Fruit fly (Drosophila melanogaster) whole organism, embryonic: ENCODE data around the gene CG33703.
A peak's percentile ranks its signal among the peaks of the same experiment; 100 is the strongest.

ENCODE experiments used
- Blimp-1 ChIP-seq: fragments of 200-800 bp; sonication (Bioruptor generic); optimal IDR thresholded peaks from 3 replicates; lab custom pipeline; 2018; ENCODE audit warnings: missing biosample characterization, missing genetic modification characterization, mild to moderate bottlenecking, moderate library complexity, missing genetic modification reagents
- CG10267 ChIP-seq: fragments of 200-800 bp; sonication (Bioruptor generic); optimal IDR thresholded peaks from 2 replicates; lab custom pipeline; 2018; ENCODE audit warnings: missing biosample characterization, mild to moderate bottlenecking, missing genetic modification characterization, moderate library complexity
- CG10321 ChIP-seq: fragments of 200-800 bp; sonication (Bioruptor generic); IDR thresholded peaks from 2 replicates; pipeline ENCODE4 v1.3.6; 2022; ENCODE audit warnings: missing biosample characterization, missing genetic modification characterization
- CG10543 ChIP-seq: fragments of 200-800 bp; sonication (Bioruptor generic); optimal IDR thresholded peaks from 3 replicates; lab custom pipeline; 2017; ENCODE audit warnings: missing biosample characterization, mild to moderate bottlenecking, missing genetic modification characterization, moderate library complexity
- CG11560 ChIP-seq: fragments of 200-800 bp; sonication (Bioruptor generic); IDR thresholded peaks from 3 replicates; pipeline ENCODE4 v1.3.6; 2022; ENCODE audit warnings: missing biosample characterization, missing genetic modification characterization
- CG12236 ChIP-seq: fragments of 200-800 bp; sonication (Bioruptor generic); optimal IDR thresholded peaks from 2 replicates; lab custom pipeline; 2016; ENCODE audit warnings: missing biosample characterization, missing genetic modification characterization
- CG12299 ChIP-seq: fragments of 200-800 bp; sonication (Bioruptor generic); optimal IDR thresholded peaks from 2 replicates; lab custom pipeline; 2018; ENCODE audit warnings: missing biosample characterization, mild to moderate bottlenecking, missing genetic modification characterization
- CG12744 ChIP-seq: fragments of 200-800 bp; sonication (Bioruptor generic); optimal IDR thresholded peaks from 2 replicates; lab custom pipeline; 2016; ENCODE audit warnings: missing biosample characterization, missing genetic modification characterization
- CG13424 ChIP-seq: fragments of 200-800 bp; sonication (Bioruptor generic); optimal IDR thresholded peaks from 2 replicates; lab custom pipeline; 2019; ENCODE audit warnings: missing biosample characterization, mild to moderate bottlenecking, missing genetic modification characterization, moderate library complexity
- CG1529 ChIP-seq: fragments of 200-800 bp; sonication (Bioruptor generic); optimal IDR thresholded peaks from 3 replicates; lab custom pipeline; 2018; ENCODE audit warnings: missing biosample characterization, missing genetic modification characterization
- CG15479 ChIP-seq: fragments of 200-800 bp; sonication (Bioruptor generic); optimal IDR thresholded peaks from 3 replicates; lab custom pipeline; 2019; ENCODE audit warnings: missing biosample characterization, mild to moderate bottlenecking, missing genetic modification characterization, moderate library complexity
- CG18011 ChIP-seq: fragments of 200-800 bp; sonication (Bioruptor generic); optimal IDR thresholded peaks from 2 replicates; lab custom pipeline; 2017; ENCODE audit warnings: missing biosample characterization, missing genetic modification characterization, mild to moderate bottlenecking, moderate library complexity, missing genotype
- CG2120 ChIP-seq: fragments of 200-800 bp; sonication (Bioruptor generic); optimal IDR thresholded peaks from 3 replicates; lab custom pipeline; 2016; ENCODE audit warnings: missing biosample characterization, missing genetic modification characterization
- CG31441 ChIP-seq: fragments of 200-800 bp; sonication (Bioruptor generic); IDR thresholded peaks from 2 replicates; pipeline ENCODE4 v1.3.6; 2022; ENCODE audit warnings: missing biosample characterization, missing genetic modification characterization
- CG4282 ChIP-seq: fragments of 200-800 bp; sonication (Bioruptor generic); optimal IDR thresholded peaks from 2 replicates; lab custom pipeline; 2016; ENCODE audit warnings: missing biosample characterization, missing genetic modification characterization
- CG4820 ChIP-seq: fragments of 200-800 bp; sonication (Bioruptor generic); optimal IDR thresholded peaks from 3 replicates; lab custom pipeline; 2016; ENCODE audit warnings: missing biosample characterization, missing genetic modification characterization
- CG5245 ChIP-seq: fragments of 200-800 bp; sonication (Bioruptor generic); optimal IDR thresholded peaks from 3 replicates; lab custom pipeline; 2016; ENCODE audit warnings: missing biosample characterization, missing genetic modification characterization
- CG6854 ChIP-seq: fragments of 200-800 bp; sonication (Bioruptor generic); optimal IDR thresholded peaks from 3 replicates; lab custom pipeline; 2017; ENCODE audit warnings: missing biosample characterization, mild to moderate bottlenecking, missing genetic modification characterization
- CG8290 ChIP-seq, 3 experiments: fragments of 200-800 bp; sonication (Bioruptor generic); optimal IDR thresholded peaks; 2 replicates each; lab custom pipeline; 2016 to 2019; ENCODE audit warnings: missing biosample characterization in 3 of 3, missing genetic modification characterization in 3 of 3, mild to moderate bottlenecking in 2 of 3, moderate library complexity in 1 of 3
- CG9876 ChIP-seq: fragments of 200-800 bp; sonication (Bioruptor generic); optimal IDR thresholded peaks from 2 replicates; lab custom pipeline; 2016; ENCODE audit warnings: missing biosample characterization, missing genetic modification characterization
- Chrac-16 ChIP-seq: fragments of 200-800 bp; sonication (Bioruptor generic); optimal IDR thresholded peaks from 3 replicates; lab custom pipeline; 2016; ENCODE audit warnings: missing biosample characterization, missing genetic modification characterization
- Dad ChIP-seq: fragments of 200-800 bp; sonication (Bioruptor generic); optimal IDR thresholded peaks from 3 replicates; lab custom pipeline; 2016; ENCODE audit warnings: missing biosample characterization, missing genetic modification characterization
- Deaf1 ChIP-seq: fragments of 200-800 bp; optimal IDR thresholded peaks from 3 replicates; lab custom pipeline; 2019; ENCODE audit warnings: missing biosample characterization, mild to moderate bottlenecking, missing genetic modification characterization, moderate library complexity
- Dfd ChIP-seq, 2 experiments: fragments of >200 bp; optimal IDR thresholded peaks; 2 replicates each; lab custom pipeline; 2017; ENCODE audit warnings: missing biosample characterization in 2 of 2, missing genetic modification characterization in 2 of 2
- Dll ChIP-seq: fragments of 200-800 bp; sonication (Bioruptor generic); IDR thresholded peaks from 4 replicates; pipeline ENCODE4 v1.3.6; 2022; ENCODE audit warnings: missing biosample characterization, missing genetic modification characterization; ENCODE audit not compliant: partially characterized antibody
- Elba2 ChIP-seq: fragments of 200-800 bp; sonication (Bioruptor generic); optimal IDR thresholded peaks from 3 replicates; lab custom pipeline; 2016; ENCODE audit warnings: missing biosample characterization, missing genetic modification characterization
- Gug ChIP-seq: fragments of 200-800 bp; sonication (Bioruptor generic); IDR thresholded peaks from 4 replicates; pipeline ENCODE4 v1.3.6; 2022; ENCODE audit warnings: missing biosample characterization, missing genetic modification characterization
- HmgD ChIP-seq: fragments of 200-800 bp; sonication (Bioruptor generic); optimal IDR thresholded peaks from 3 replicates; lab custom pipeline; 2016; ENCODE audit warnings: missing biosample characterization, missing genetic modification characterization
- Hr78 ChIP-seq, 2 experiments: fragments of 200-800 bp in 1 of 2; fragments of >200 bp in 1 of 2; sonication (Bioruptor generic) in 1 of 2; optimal IDR thresholded peaks; 2 replicates each; lab custom pipeline; 2017 to 2019; ENCODE audit warnings: missing biosample characterization in 2 of 2, missing genetic modification characterization in 2 of 2, mild to moderate bottlenecking in 1 of 2, moderate library complexity in 1 of 2
- Jarid2 ChIP-seq: fragments of 200-800 bp; sonication (Bioruptor generic); optimal IDR thresholded peaks from 3 replicates; lab custom pipeline; 2017; ENCODE audit warnings: mild to moderate bottlenecking, missing biosample characterization, missing genetic modification reagents, missing genetic modification characterization
- NK7.1 ChIP-seq: fragments of 200-800 bp; sonication (Bioruptor generic); optimal IDR thresholded peaks from 3 replicates; lab custom pipeline; 2016; ENCODE audit warnings: missing biosample characterization, missing genetic modification characterization
- NfI ChIP-seq: fragments of 200-800 bp; sonication (Bioruptor generic); optimal IDR thresholded peaks from 3 replicates; lab custom pipeline; 2018; ENCODE audit warnings: missing biosample characterization, mild to moderate bottlenecking, missing genetic modification characterization, moderate library complexity
- Ravus ChIP-seq: fragments of 200-800 bp; sonication (Bioruptor generic); IDR thresholded peaks from 2 replicates; pipeline ENCODE4 v1.3.6; 2022; ENCODE audit warnings: missing biosample characterization, missing genetic modification characterization
- Rfx ChIP-seq: fragments of 200-800 bp; sonication (Bioruptor generic); IDR thresholded peaks from 2 replicates; pipeline ENCODE4 v1.3.6; 2022; ENCODE audit warnings: missing biosample characterization, missing genetic modification characterization
- Sry-δ ChIP-seq: fragments of 200-800 bp; sonication (Bioruptor generic); optimal IDR thresholded peaks from 2 replicates; lab custom pipeline; 2016; ENCODE audit warnings: missing biosample characterization, missing genetic modification characterization
- Taf1 ChIP-seq: fragments of 200-800 bp; sonication (Bioruptor generic); IDR thresholded peaks from 2 replicates; pipeline ENCODE4 v1.3.6; 2022; ENCODE audit warnings: missing biosample characterization, missing genetic modification characterization
- abd-A ChIP-seq: fragments of 200-800 bp; sonication (Bioruptor generic); optimal IDR thresholded peaks from 3 replicates; lab custom pipeline; 2019; ENCODE audit warnings: missing biosample characterization, mild to moderate bottlenecking, missing genetic modification characterization, moderate library complexity
- bcd ChIP-seq: fragments of 200-800 bp; sonication (Bioruptor generic); optimal IDR thresholded peaks from 2 replicates; lab custom pipeline; 2017; ENCODE audit warnings: missing biosample characterization, mild to moderate bottlenecking, missing genetic modification characterization
- cas ChIP-seq: fragments of 200-800 bp; sonication (Bioruptor generic); IDR thresholded peaks from 2 replicates; pipeline ENCODE4 v1.3.6; 2022; ENCODE audit warnings: missing biosample characterization, missing genetic modification characterization
- cg ChIP-seq: fragments of 200-800 bp; sonication (Bioruptor generic); optimal IDR thresholded peaks from 3 replicates; lab custom pipeline; 2019; ENCODE audit warnings: missing biosample characterization, mild to moderate bottlenecking, missing genetic modification characterization, moderate library complexity
- croc ChIP-seq: fragments of 200-800 bp; sonication (Bioruptor generic); conservative IDR thresholded peaks from 3 replicates; pipeline ENCODE4 v1.3.6; 2022; ENCODE audit warnings: missing biosample characterization, missing genetic modification characterization
- dmrt99B ChIP-seq: fragments of 200-800 bp; sonication (Bioruptor generic); optimal IDR thresholded peaks from 2 replicates; lab custom pipeline; 2018; ENCODE audit warnings: missing biosample characterization, mild to moderate bottlenecking, missing genetic modification characterization, moderate library complexity
- hth ChIP-seq: fragments of >200 bp; optimal IDR thresholded peaks from 2 replicates; lab custom pipeline; 2017; ENCODE audit warnings: inconsistent platforms
- mam ChIP-seq: fragments of 200-800 bp; sonication (Bioruptor generic); optimal IDR thresholded peaks from 3 replicates; lab custom pipeline; 2016; ENCODE audit warnings: missing biosample characterization, missing genetic modification characterization
- nmo ChIP-seq: fragments of 200-800 bp; sonication (Bioruptor generic); optimal IDR thresholded peaks from 2 replicates; lab custom pipeline; 2018; ENCODE audit warnings: missing biosample characterization, mild to moderate bottlenecking, missing genetic modification characterization, moderate library complexity
- pfk ChIP-seq: fragments of 200-800 bp; sonication (Bioruptor generic); optimal IDR thresholded peaks from 2 replicates; lab custom pipeline; 2018; ENCODE audit warnings: missing biosample characterization, mild to moderate bottlenecking, missing genetic modification characterization, moderate library complexity
- pho ChIP-seq: fragments of 200-800 bp; sonication (Bioruptor generic); optimal IDR thresholded peaks from 2 replicates; lab custom pipeline; 2016; ENCODE audit warnings: missing biosample characterization, missing genetic modification characterization
- sna ChIP-seq: fragments of 200-800 bp; sonication (Bioruptor generic); IDR thresholded peaks from 2 replicates; pipeline ENCODE4 v1.3.6; 2022; ENCODE audit warnings: missing biosample characterization, missing genetic modification characterization; ENCODE audit not compliant: partially characterized antibody
- tio ChIP-seq: fragments of 200-800 bp; sonication (Bioruptor generic); optimal IDR thresholded peaks from 2 replicates; lab custom pipeline; 2017; ENCODE audit warnings: missing biosample characterization, missing genetic modification characterization, inconsistent platforms

The CG33703 gene

DNA sequence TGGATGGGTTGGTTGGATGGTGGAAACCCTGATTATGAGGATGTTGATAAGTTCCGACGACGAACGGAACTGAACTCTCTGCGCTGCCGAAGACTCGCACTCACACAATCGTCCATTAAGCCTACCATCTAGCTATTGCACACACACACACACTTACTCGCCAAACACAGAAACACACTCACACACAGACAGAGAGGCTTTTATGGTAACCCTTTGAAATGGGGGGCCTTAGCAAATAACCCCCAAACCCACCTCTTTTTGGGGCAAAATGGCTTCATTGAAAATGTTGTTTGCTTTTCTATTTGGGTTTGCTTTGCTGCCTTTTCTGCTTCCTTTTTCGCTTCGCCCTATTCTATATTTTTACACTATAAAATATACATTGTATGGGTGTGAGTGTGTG, 43.4 kb downstream of the CG33703 start (continued):
- TF ChIP-seq abd-A (tag; lab: Kevin White, UChicago) (peak; percentile 83), Hr78 (GFP tag; optimal IDR thresholded peaks at IDR 0.05; lab: Kevin White, UChicago) (no peak), CG8290 (GFP tag; optimal IDR thresholded peaks at IDR 0.05; lab: Kevin White, UChicago) (no peak), CG8290 (tag; optimal IDR thresholded peaks at IDR 0.05; lab: Kevin White, UChicago) (no peak), CG4282 (GFP tag; lab: Kevin White, UChicago) (no peak), Blimp-1 (GFP tag; lab: Kevin White, UChicago) (no peak), Dfd (GFP tag; optimal IDR thresholded peaks at IDR 0.05; lab: Kevin White, UChicago) (no peak), cg (GFP tag; lab: Kevin White, UChicago) (peak; percentile 59), CG10543 (GFP tag; lab: Kevin White, UChicago) (no peak), Deaf1 (tag; lab: Kevin White, UChicago) (peak; percentile 19), nmo (GFP tag; lab: Kevin White, UChicago) (no peak)

- TF ChIP-seq CG10267 (peak; percentile 23), CG4820 (GFP tag; lab: Kevin White, UChicago) (no peak), CG2120 (GFP tag; lab: Kevin White, UChicago) (peak; percentile 66), Sry-δ (GFP tag; lab: Kevin White, UChicago) (no peak), Dll (no peak), pfk (GFP tag; lab: Kevin White, UChicago) (no peak), sna (GFP tag; lab: Robert Waterston, UW) (no peak), hth (lab: Kevin White, UChicago) (no peak), Jarid2 (GFP tag; lab: Kevin White, UChicago) (peak; percentile 11), CG10321 (GFP tag; lab: Robert Waterston, UW) (no peak), bcd (GFP tag; lab: Kevin White, UChicago) (peak; percentile 21), Gug (GFP tag; lab: Robert Waterston, UW) (no peak), Ravus (GFP tag; lab: Robert Waterston, UW) (no peak), CG12236 (GFP tag; lab: Kevin White, UChicago) (no peak), dmrt99B (tag; lab: Kevin White, UChicago) (peak; percentile 55), cas (GFP tag; lab: Robert Waterston, UW) (no peak), NfI (GFP tag; lab: Kevin White, UChicago) (peak; percentile 7), CG15479 (GFP tag; lab: Kevin White, UChicago) (no peak), CG31441 (GFP tag; lab: Robert Waterston, UW) (peak; percentile 63; the same call in 1 of the 2 replicates), Chrac-16 (GFP tag; lab: Kevin White, UChicago) (no peak), croc (no peak), Elba2 (GFP tag; lab: Kevin White, UChicago) (no peak), CG1529 (GFP tag; lab: Kevin White, UChicago) (no peak), mam (GFP tag; lab: Kevin White, UChicago) (peak; percentile 24), CG9876 (GFP tag; lab: Kevin White, UChicago) (no peak), Dad (no peak), Taf1 (GFP tag; lab: Robert Waterston, UW) (no peak), HmgD (GFP tag; lab: Kevin White, UChicago) (no peak), CG5245 (GFP tag; lab: Kevin White, UChicago) (no peak), CG18011 (GFP tag; lab: Kevin White, UChicago) (no peak), Rfx (no peak), CG13424 (tag; lab: Kevin White, UChicago) (peak; percentile 4), NK7.1 (GFP tag; lab: Kevin White, UChicago) (no peak), CG11560 (tag; lab: Robert Waterston, UW) (no peak), CG12744 (GFP tag; lab: Kevin White, UChicago) (no peak), tio (GFP tag; lab: Kevin White, UChicago) (peak; percentile 40), CG6854 (GFP tag; lab: Kevin White, UChicago) (peak; percentile 45), CG12299 (tag; lab: Kevin White, UChicago) (no peak), pho (no peak)
Observed at dm6 chr3L:9468261-9468890, 44.1 kb downstream of the CG33703 start.
